Fruit fly (Drosophila melanogaster) whole organism, embryonic: ENCODE data around the gene Yip1d1.
A peak's percentile ranks its signal among the peaks of the same experiment; 100 is the strongest.

Experiments
- Bdp1 ChIP-seq: fragments of 200-800 bp; sonication (Bioruptor generic); optimal IDR thresholded peaks from 3 replicates; lab custom pipeline; 2016; ENCODE audit warnings: missing biosample characterization, missing genetic modification characterization
- CG10147 ChIP-seq: fragments of 200-800 bp; sonication (Bioruptor generic); optimal IDR thresholded peaks from 2 replicates; lab custom pipeline; 2019; ENCODE audit warnings: missing biosample characterization, mild to moderate bottlenecking, missing genetic modification characterization, moderate library complexity
- CG10321 ChIP-seq: fragments of 200-800 bp; sonication (Bioruptor generic); IDR thresholded peaks from 2 replicates; pipeline ENCODE4 v1.3.6; 2022; ENCODE audit warnings: missing biosample characterization, missing genetic modification characterization
- CG10462 ChIP-seq: fragments of 200-800 bp; sonication (Bioruptor generic); optimal IDR thresholded peaks from 2 replicates; lab custom pipeline; 2016; ENCODE audit warnings: missing biosample characterization, missing genetic modification characterization
- CG12071 ChIP-seq: fragments of 200-800 bp; sonication (Bioruptor generic); optimal IDR thresholded peaks from 3 replicates; lab custom pipeline; 2018; ENCODE audit warnings: missing biosample characterization, mild to moderate bottlenecking, missing genetic modification characterization
- CG12299 ChIP-seq: fragments of 200-800 bp; sonication (Bioruptor generic); optimal IDR thresholded peaks from 2 replicates; lab custom pipeline; 2018; ENCODE audit warnings: missing biosample characterization, mild to moderate bottlenecking, missing genetic modification characterization
- CG12769 ChIP-seq: fragments of 200-800 bp; sonication (Bioruptor generic); optimal IDR thresholded peaks from 2 replicates; lab custom pipeline; 2019; ENCODE audit warnings: missing biosample characterization, mild to moderate bottlenecking, missing genetic modification characterization, moderate library complexity
- CG12942 ChIP-seq: fragments of 200-800 bp; sonication (Bioruptor generic); optimal IDR thresholded peaks from 3 replicates; lab custom pipeline; 2016; ENCODE audit warnings: missing biosample characterization, missing genetic modification characterization
- CG16779 ChIP-seq: fragments of 200-800 bp; sonication (Bioruptor generic); IDR thresholded peaks from 2 replicates; pipeline ENCODE4 v1.3.6; 2022; ENCODE audit warnings: missing biosample characterization, missing genetic modification characterization
- CG16813 ChIP-seq: fragments of 200-800 bp; sonication (Bioruptor generic); IDR thresholded peaks from 3 replicates; pipeline ENCODE4 v1.3.6; 2022; ENCODE audit warnings: missing biosample characterization, missing genetic modification characterization; ENCODE audit not compliant: partially characterized antibody
- CG17328 ChIP-seq: fragments of 200-800 bp; sonication (Bioruptor generic); IDR thresholded peaks from 2 replicates; pipeline ENCODE4 v1.3.6; 2022; ENCODE audit warnings: missing biosample characterization, missing genetic modification characterization
- CG1792 ChIP-seq: fragments of 200-800 bp; sonication (Bioruptor generic); optimal IDR thresholded peaks from 2 replicates; lab custom pipeline; 2016; ENCODE audit warnings: missing biosample characterization, missing genetic modification characterization
- CG18599 ChIP-seq: fragments of 200-800 bp; sonication (Bioruptor generic); optimal IDR thresholded peaks from 3 replicates; lab custom pipeline; 2017; ENCODE audit warnings: missing biosample characterization, missing genetic modification characterization, mild to moderate bottlenecking, moderate library complexity, missing genetic modification reagents
- CG4360 ChIP-seq: fragments of 200-800 bp; sonication (Bioruptor generic); IDR thresholded peaks from 2 replicates; pipeline ENCODE4 v1.3.6; 2022; ENCODE audit warnings: missing biosample characterization, missing genetic modification characterization
- CG4617 ChIP-seq: fragments of 200-800 bp; sonication (Bioruptor generic); optimal IDR thresholded peaks from 3 replicates; lab custom pipeline; 2016; ENCODE audit warnings: missing biosample characterization, missing genetic modification characterization, borderline replicate concordance
- CG7745 ChIP-seq: fragments of 200-800 bp; sonication (Bioruptor generic); optimal IDR thresholded peaks from 2 replicates; lab custom pipeline; 2018; ENCODE audit warnings: missing biosample characterization, mild to moderate bottlenecking, missing genetic modification characterization, moderate library complexity
- CG8359 ChIP-seq: fragments of 200-800 bp; sonication (Bioruptor generic); optimal IDR thresholded peaks from 2 replicates; lab custom pipeline; 2017; ENCODE audit warnings: missing biosample characterization, mild to moderate bottlenecking, missing genetic modification characterization, borderline replicate concordance
- CG9876 ChIP-seq: fragments of 200-800 bp; sonication (Bioruptor generic); optimal IDR thresholded peaks from 2 replicates; lab custom pipeline; 2016; ENCODE audit warnings: missing biosample characterization, missing genetic modification characterization
- CG9932 ChIP-seq: fragments of 200-800 bp; sonication (Bioruptor generic); IDR thresholded peaks from 2 replicates; pipeline ENCODE4 v1.3.6; 2022; ENCODE audit warnings: missing biosample characterization, missing genetic modification characterization
- Dad ChIP-seq: fragments of 200-800 bp; sonication (Bioruptor generic); optimal IDR thresholded peaks from 3 replicates; lab custom pipeline; 2016; ENCODE audit warnings: missing biosample characterization, missing genetic modification characterization
- Doc3 ChIP-seq: fragments of 200-800 bp; sonication (Bioruptor generic); IDR thresholded peaks from 3 replicates; pipeline ENCODE4 v1.3.6; 2022; ENCODE audit warnings: missing biosample characterization, missing genetic modification characterization; ENCODE audit not compliant: partially characterized antibody
- Dref ChIP-seq: fragments of 200-800 bp; sonication (Bioruptor generic); IDR thresholded peaks from 2 replicates; pipeline ENCODE4 v1.3.6; 2022; ENCODE audit warnings: missing biosample characterization, missing genetic modification characterization
- ERR ChIP-seq: fragments of 200-800 bp; sonication (Bioruptor generic); optimal IDR thresholded peaks from 2 replicates; lab custom pipeline; 2016; ENCODE audit warnings: missing biosample characterization, missing genetic modification characterization
- Ets65A ChIP-seq: fragments of 200-800 bp; sonication (Bioruptor generic); peaks from one replicate; lab custom pipeline; 2016; ENCODE audit warnings: missing biosample characterization, missing genetic modification characterization
- Jarid2 ChIP-seq: fragments of 200-800 bp; sonication (Bioruptor generic); optimal IDR thresholded peaks from 3 replicates; lab custom pipeline; 2017; ENCODE audit warnings: mild to moderate bottlenecking, missing biosample characterization, missing genetic modification reagents, missing genetic modification characterization
- Mes4 ChIP-seq: fragments of 200-800 bp; sonication (Bioruptor generic); optimal IDR thresholded peaks from 2 replicates; lab custom pipeline; 2016; ENCODE audit warnings: missing biosample characterization, missing genetic modification characterization
- Myb ChIP-seq: fragments of 200-800 bp; sonication (Bioruptor generic); optimal IDR thresholded peaks from 2 replicates; lab custom pipeline; 2016; ENCODE audit warnings: missing biosample characterization, missing genetic modification characterization
- NK7.1 ChIP-seq: fragments of 200-800 bp; sonication (Bioruptor generic); optimal IDR thresholded peaks from 3 replicates; lab custom pipeline; 2016; ENCODE audit warnings: missing biosample characterization, missing genetic modification characterization
- Pdp1 ChIP-seq, 2 experiments: fragments of 200-800 bp; sonication (Bioruptor generic); optimal IDR thresholded peaks; 3 replicates each; lab custom pipeline; 2016; ENCODE audit warnings: missing biosample characterization in 2 of 2, missing genetic modification characterization in 2 of 2, mild to moderate bottlenecking in 1 of 2, moderate library complexity in 1 of 2
- Sox102F ChIP-seq: fragments of 200-800 bp; sonication (Bioruptor generic); optimal IDR thresholded peaks from 2 replicates; lab custom pipeline; 2018; ENCODE audit warnings: missing biosample characterization, mild to moderate bottlenecking, missing genetic modification characterization, moderate library complexity
- br ChIP-seq: fragments of >200 bp; optimal IDR thresholded peaks from 2 replicates; lab custom pipeline; 2017
- croc ChIP-seq: fragments of 200-800 bp; sonication (Bioruptor generic); conservative IDR thresholded peaks from 3 replicates; pipeline ENCODE4 v1.3.6; 2022; ENCODE audit warnings: missing biosample characterization, missing genetic modification characterization
- danr ChIP-seq: fragments of 200-800 bp; sonication (Bioruptor generic); IDR thresholded peaks from 2 replicates; pipeline ENCODE4 v1.3.6; 2022; ENCODE audit warnings: missing biosample characterization, missing genetic modification characterization
- dati ChIP-seq: fragments of 200-800 bp; sonication (Bioruptor generic); IDR thresholded peaks from 2 replicates; pipeline ENCODE4 v1.3.6; 2022; ENCODE audit warnings: missing biosample characterization, missing genetic modification characterization
- grn ChIP-seq: fragments of 200-800 bp; sonication (Bioruptor generic); optimal IDR thresholded peaks from 3 replicates; lab custom pipeline; 2017; ENCODE audit warnings: missing biosample characterization, missing genetic modification characterization
- jing ChIP-seq: fragments of 200-800 bp; sonication (Bioruptor generic); optimal IDR thresholded peaks from 2 replicates; lab custom pipeline; 2018; ENCODE audit warnings: missing biosample characterization, mild to moderate bottlenecking, missing genetic modification characterization
- kay ChIP-seq: fragments of 200-800 bp; sonication (Bioruptor generic); optimal IDR thresholded peaks from 2 replicates; lab custom pipeline; 2016; ENCODE audit warnings: missing biosample characterization, missing genetic modification characterization
- lov ChIP-seq, 2 experiments: fragments of 200-800 bp in 1 of 2; fragments of >200 bp in 1 of 2; sonication (Bioruptor generic) in 1 of 2; IDR thresholded peaks in 1 of 2; optimal IDR thresholded peaks in 1 of 2; 2 replicates in 1 of 2; 3 replicates in 1 of 2; pipeline versions ENCODE4 v1.3.6 to Lab custom; 2017 to 2022; ENCODE audit warnings: missing biosample characterization in 1 of 2, missing genetic modification characterization in 1 of 2
- mirr ChIP-seq: fragments of 200-800 bp; sonication (Bioruptor generic); optimal IDR thresholded peaks from 3 replicates; lab custom pipeline; 2018; ENCODE audit warnings: missing biosample characterization, mild to moderate bottlenecking, missing genetic modification characterization
- mld ChIP-seq: fragments of 200-800 bp; sonication (Bioruptor generic); IDR thresholded peaks from 3 replicates; pipeline ENCODE4 v1.3.6; 2022; ENCODE audit warnings: missing biosample characterization, missing genetic modification characterization; ENCODE audit not compliant: partially characterized antibody
- odd ChIP-seq: fragments of 200-800 bp; sonication (Bioruptor generic); optimal IDR thresholded peaks from 2 replicates; lab custom pipeline; 2017; ENCODE audit warnings: missing biosample characterization, mild to moderate bottlenecking, missing genetic modification characterization
- org-1 ChIP-seq: fragments of 200-800 bp; sonication (Bioruptor generic); optimal IDR thresholded peaks from 2 replicates; lab custom pipeline; 2017; ENCODE audit warnings: missing biosample characterization, missing genetic modification characterization
- pan ChIP-seq, 4 experiments: fragments of >200 bp in 3 of 4; fragments of 200-800 bp in 1 of 4; sonication (Bioruptor generic) in 1 of 4; optimal IDR thresholded peaks in 3 of 4; IDR thresholded peaks in 1 of 4; 2 replicates each; pipeline versions ENCODE4 v1.3.6 to Lab custom; 2017 to 2022; ENCODE audit warnings: missing biosample characterization in 2 of 4, missing genetic modification characterization in 2 of 4, mixed read lengths in 1 of 4
- peb ChIP-seq: fragments of 200-800 bp; sonication (Bioruptor generic); IDR thresholded peaks from 2 replicates; pipeline ENCODE4 v1.3.6; 2022; ENCODE audit warnings: missing biosample characterization, missing genetic modification characterization
- row ChIP-seq: fragments of 200-800 bp; sonication (Bioruptor generic); IDR thresholded peaks from 3 replicates; pipeline ENCODE4 v1.3.6; 2022; ENCODE audit warnings: missing biosample characterization, missing genetic modification characterization
- sd ChIP-seq: fragments of 200-800 bp; sonication (Bioruptor generic); optimal IDR thresholded peaks from 3 replicates; lab custom pipeline; 2018; ENCODE audit warnings: missing biosample characterization, mild to moderate bottlenecking, missing genetic modification characterization, moderate library complexity
- slbo ChIP-seq: fragments of 200-800 bp; sonication (Bioruptor generic); IDR thresholded peaks from 2 replicates; pipeline ENCODE4 v1.3.6; 2022; ENCODE audit warnings: missing biosample characterization, missing genetic modification characterization
- sna ChIP-seq: fragments of 200-800 bp; sonication (Bioruptor generic); IDR thresholded peaks from 2 replicates; pipeline ENCODE4 v1.3.6; 2022; ENCODE audit warnings: missing biosample characterization, missing genetic modification characterization; ENCODE audit not compliant: partially characterized antibody
- stwl ChIP-seq: fragments of 200-800 bp; sonication (Bioruptor generic); optimal IDR thresholded peaks from 3 replicates; lab custom pipeline; 2018; ENCODE audit warnings: missing biosample characterization, mild to moderate bottlenecking, missing genetic modification characterization, moderate library complexity
- ttk ChIP-seq: fragments of 200-800 bp; sonication (Bioruptor generic); IDR thresholded peaks from 2 replicates; pipeline ENCODE4 v2.1.2; 2022; ENCODE audit warnings: missing biosample characterization, missing genetic modification characterization

Yip1d1 gene

dm6 chr2L:13000393-13001001 lies at the start of gene Yip1d1 (continued):
- TF ChIP-seq CG10147 (GFP tag; lab: Kevin White, UChicago) (no peak), odd (GFP tag; lab: Kevin White, UChicago) (no peak), CG9876 (GFP tag; lab: Kevin White, UChicago) (no peak), CG1792 (GFP tag; lab: Kevin White, UChicago) (no peak), CG12299 (tag; lab: Kevin White, UChicago) (no peak), jing (no peak), peb (GFP tag; lab: Robert Waterston, UW) (no peak), mld (GFP tag; lab: Robert Waterston, UW) (peak; percentile 89), Ets65A (GFP tag; lab: Kevin White, UChicago) (peak; percentile 59), CG12769 (no peak), CG8359 (GFP tag; lab: Kevin White, UChicago) (no peak), CG18599 (GFP tag; lab: Kevin White, UChicago) (no peak), CG9932 (no peak), ERR (GFP tag; lab: Kevin White, UChicago) (no peak), row (GFP tag; lab: Robert Waterston, UW) (no peak), Dref (peak; percentile 98), CG10462 (GFP tag; lab: Kevin White, UChicago) (no peak), CG4617 (GFP tag; lab: Kevin White, UChicago) (peak; percentile 65), Mes4 (GFP tag; lab: Kevin White, UChicago) (no peak), CG10321 (GFP tag; lab: Robert Waterston, UW) (no peak), slbo (GFP tag; lab: Robert Waterston, UW) (no peak), CG16779 (GFP tag; lab: Robert Waterston, UW) (no peak), Doc3 (GFP tag; lab: Robert Waterston, UW) (peak; percentile 94), dati (GFP tag; lab: Robert Waterston, UW) (no peak), stwl (tag; lab: Kevin White, UChicago) (peak; percentile 74), lov (optimal IDR thresholded peaks at IDR 0.05; lab: Kevin White, UChicago) (no peak), lov (GFP tag; IDR thresholded peaks at IDR 0.05; lab: Robert Waterston, UW) (no peak), grn (GFP tag; lab: Kevin White, UChicago) (no peak), Bdp1 (no peak), CG12942 (GFP tag; lab: Kevin White, UChicago) (no peak), pan (optimal IDR thresholded peaks at IDR 0.05; lab: Kevin White, UChicago) (no peak), pan (GFP tag; optimal IDR thresholded peaks at IDR 0.05 in 1 of 2, IDR thresholded peaks at IDR 0.05 in 1 of 2) (no peak), Sox102F (GFP tag; lab: Kevin White, UChicago) (no peak), sd (tag; lab: Kevin White, UChicago) (no peak), croc (GFP tag; lab: Robert Waterston, UW) (no peak), Jarid2 (no peak), danr (GFP tag; lab: Robert Waterston, UW) (no peak), br (lab: Kevin White, UChicago) (no peak), CG4360 (GFP tag; lab: Robert Waterston, UW) (no peak), NK7.1 (GFP tag; lab: Kevin White, UChicago) (no peak), CG7745 (tag; lab: Kevin White, UChicago) (no peak), sna (GFP tag; lab: Robert Waterston, UW) (peak; percentile 97), CG16813 (GFP tag; lab: Robert Waterston, UW) (peak; percentile 90), org-1 (no peak), ttk (GFP tag; lab: Robert Waterston, UW) (no peak), Pdp1 (GFP tag; optimal IDR thresholded peaks at IDR 0.05; lab: Kevin White, UChicago) (no peak), kay (GFP tag; lab: Kevin White, UChicago) (no peak), mirr (GFP tag; lab: Kevin White, UChicago) (no peak), CG17328 (no peak), CG12071 (no peak), Dad (GFP tag; lab: Kevin White, UChicago) (no peak), Myb (GFP tag; lab: Kevin White, UChicago) (peak; percentile 51)
